Worm (Caenorhabditis elegans) whole organism, young adult: Measurements from ENCODE around the gene cosa-1.
"Not testable (repeated sequence)": the region's sequence is repeated elsewhere in the genome, so short reads cannot be mapped to it uniquely, and the experiment has no call there.

Source experiments
- B0261.1 ChIP-seq: sonication (generic microtip); optimal IDR thresholded peaks from 2 replicates; lab custom pipeline; 2016; ENCODE audit warnings: mild to moderate bottlenecking, missing genetic modification characterization, moderate library complexity, missing compliant biosample characterization
- D2030.7 ChIP-seq: fragments of 200-800 bp; sonication (Bioruptor generic); IDR thresholded peaks from 2 replicates; pipeline ENCODE4 v1.3.6; 2022; ENCODE audit warnings: missing genetic modification reagents, missing genetic modification characterization, missing compliant biosample characterization
- F23B12.7 ChIP-seq: sonication (generic microtip); optimal IDR thresholded peaks from 2 replicates; lab custom pipeline; 2017; ENCODE audit warnings: missing genetic modification characterization, mild to moderate bottlenecking, missing compliant biosample characterization, antibody characterized with exemption, moderate library complexity; ENCODE audit not compliant: insufficient read depth
- F33H1.4 ChIP-seq: fragments of 200-800 bp; sonication (Bioruptor generic); IDR thresholded peaks from 2 replicates; pipeline ENCODE4 v1.3.6; 2022; ENCODE audit warnings: missing genetic modification reagents, missing genetic modification characterization, missing compliant biosample characterization
- Y53G8AR.9 ChIP-seq: fragments of 200-800 bp; sonication (Bioruptor generic); conservative IDR thresholded peaks from 2 replicates; pipeline ENCODE4 v1.3.6; 2022; ENCODE audit warnings: missing genetic modification reagents, missing genetic modification characterization, missing compliant biosample characterization
- Y79H2A.3 ChIP-seq: fragments of 200-800 bp; sonication (Bioruptor generic); conservative IDR thresholded peaks from 2 replicates; pipeline ENCODE4 v1.3.6; 2022; ENCODE audit warnings: missing genetic modification reagents, missing genetic modification characterization, missing compliant biosample characterization
- ZK185.1 ChIP-seq: sonication (generic microtip); optimal IDR thresholded peaks from 2 replicates; lab custom pipeline; 2016; ENCODE audit warnings: mild to moderate bottlenecking, missing genetic modification characterization, missing compliant biosample characterization; ENCODE audit not compliant: poor library complexity, severe bottlenecking
- atf-7 ChIP-seq: sonication (generic microtip); optimal IDR thresholded peaks from 2 replicates; lab custom pipeline; 2017; ENCODE audit warnings: mild to moderate bottlenecking, missing genetic modification characterization, missing compliant biosample characterization
- attf-3 ChIP-seq: fragments of 200-800 bp; sonication (Bioruptor generic); conservative IDR thresholded peaks from 2 replicates; pipeline ENCODE4 v1.3.6; 2022; ENCODE audit warnings: missing genetic modification reagents, missing genetic modification characterization, missing compliant biosample characterization
- bed-1 ChIP-seq: fragments of 200-800 bp; sonication (Bioruptor generic); IDR thresholded peaks from 2 replicates; pipeline ENCODE4 v1.3.6; 2022; ENCODE audit warnings: missing genetic modification reagents, missing genetic modification characterization, missing compliant biosample characterization
- bed-2 ChIP-seq: fragments of 200-800 bp; sonication (Bioruptor generic); IDR thresholded peaks from 2 replicates; pipeline ENCODE4 v1.3.6; 2022; ENCODE audit warnings: missing genetic modification reagents, missing genetic modification characterization, missing compliant biosample characterization
- cebp-1 ChIP-seq, 2 experiments: fragments of 200-800 bp in 1 of 2; sonication (Bioruptor generic) in 1 of 2; sonication (generic microtip) in 1 of 2; IDR thresholded peaks in 1 of 2; optimal IDR thresholded peaks in 1 of 2; 2 replicates each; pipeline versions ENCODE4 v1.3.6 to Lab custom; 2017 to 2022; ENCODE audit warnings: missing compliant biosample characterization in 2 of 2, missing genetic modification characterization in 2 of 2, mild to moderate bottlenecking in 1 of 2, missing genetic modification reagents in 1 of 2, moderate library complexity in 1 of 2
- ceh-58 ChIP-seq: fragments of 200-800 bp; sonication (Bioruptor generic); IDR thresholded peaks from 2 replicates; pipeline ENCODE4 v1.3.6; 2022; ENCODE audit warnings: missing genetic modification characterization, missing compliant biosample characterization
- ceh-79 ChIP-seq: sonication (generic microtip); optimal IDR thresholded peaks from 2 replicates; lab custom pipeline; 2017; ENCODE audit warnings: mild to moderate bottlenecking, missing genetic modification characterization, missing compliant biosample characterization
- ceh-91 ChIP-seq: fragments of 200-800 bp; sonication (Bioruptor generic); IDR thresholded peaks from 2 replicates; pipeline ENCODE4 v1.3.6; 2022; ENCODE audit warnings: missing genetic modification reagents, missing genetic modification characterization, missing compliant biosample characterization
- ets-4 ChIP-seq: fragments of 200-800 bp; sonication (Bioruptor generic); optimal IDR thresholded peaks from 2 replicates; lab custom pipeline; 2018; ENCODE audit warnings: mild to moderate bottlenecking, missing genetic modification characterization, missing compliant biosample characterization
- gei-17 ChIP-seq: fragments of 200-800 bp; sonication (Bioruptor generic); optimal IDR thresholded peaks from 2 replicates; lab custom pipeline; 2018; ENCODE audit warnings: mild to moderate bottlenecking, missing genetic modification characterization, missing compliant biosample characterization
- hlh-12 ChIP-seq: sonication (generic microtip); optimal IDR thresholded peaks from 2 replicates; lab custom pipeline; 2016; ENCODE audit warnings: missing genetic modification characterization, missing compliant biosample characterization
- hmg-20 ChIP-seq: fragments of 200-800 bp; sonication (Bioruptor generic); IDR thresholded peaks from 2 replicates; pipeline ENCODE4 v1.3.6; 2022; ENCODE audit warnings: missing genetic modification reagents, missing genetic modification characterization, missing compliant biosample characterization
- hrde-1 ChIP-seq: sonication (generic microtip); optimal IDR thresholded peaks from 2 replicates; lab custom pipeline; 2016; ENCODE audit warnings: missing genetic modification characterization, mild to moderate bottlenecking, missing compliant biosample characterization, moderate library complexity, missing genotype, missing genetic modification reagents, borderline replicate concordance
- let-526 ChIP-seq: fragments of 200-800 bp; sonication (Bioruptor generic); IDR thresholded peaks from 2 replicates; pipeline ENCODE4 v1.3.6; 2022; ENCODE audit warnings: missing genetic modification reagents, missing genetic modification characterization, missing compliant biosample characterization
- lin-26 ChIP-seq: fragments of 200-800 bp; sonication (Bioruptor generic); IDR thresholded peaks from 2 replicates; pipeline ENCODE4 v1.3.6; 2022; ENCODE audit warnings: missing genetic modification reagents, missing genetic modification characterization, missing compliant biosample characterization
- lsy-27 ChIP-seq: sonication (generic microtip); optimal IDR thresholded peaks from 2 replicates; lab custom pipeline; 2017; ENCODE audit warnings: missing genetic modification characterization, mild to moderate bottlenecking, missing compliant biosample characterization, antibody characterized with exemption, missing genotype, borderline replicate concordance; ENCODE audit not compliant: insufficient read depth
- madf-6 ChIP-seq: fragments of 200-800 bp; sonication (Bioruptor generic); IDR thresholded peaks from 2 replicates; pipeline ENCODE4 v1.3.6; 2022; ENCODE audit warnings: missing genetic modification reagents, missing genetic modification characterization, missing compliant biosample characterization
- mel-28 ChIP-seq: sonication (generic microtip); optimal IDR thresholded peaks from 2 replicates; lab custom pipeline; 2016; ENCODE audit warnings: borderline replicate concordance, mild to moderate bottlenecking, missing genetic modification characterization, missing compliant biosample characterization
- mes-4 ChIP-seq: sonication (generic microtip); optimal IDR thresholded peaks from 2 replicates; lab custom pipeline; 2016; ENCODE audit warnings: missing genotype, missing genetic modification characterization, missing compliant biosample characterization
- nhr-120 ChIP-seq: fragments of 200-800 bp; sonication (Bioruptor generic); IDR thresholded peaks from 2 replicates; pipeline ENCODE4 v1.3.6; 2022; ENCODE audit warnings: missing genetic modification characterization, missing compliant biosample characterization
- nhr-179 ChIP-seq: sonication (generic microtip); optimal IDR thresholded peaks from 2 replicates; lab custom pipeline; 2016; ENCODE audit warnings: mild to moderate bottlenecking, missing genetic modification characterization, missing compliant biosample characterization
- pha-4 ChIP-seq: fragments of 150-350 bp; sonication (generic microtip); optimal IDR thresholded peaks from 2 replicates; lab custom pipeline; 2014; ENCODE audit warnings: missing biosample characterization, missing genetic modification reagents, missing genetic modification characterization
- repo-1 ChIP-seq: sonication (generic microtip); optimal IDR thresholded peaks from 2 replicates; lab custom pipeline; 2017; ENCODE audit warnings: mild to moderate bottlenecking, missing genetic modification characterization, missing compliant biosample characterization
- rpc-1 ChIP-seq, 2 experiments: fragments of 150-350 bp in 1 of 2; sonication (generic microtip) in 1 of 2; optimal IDR thresholded peaks; 2 replicates each; lab custom pipeline; 2014 to 2018; ENCODE audit warnings: missing biosample characterization in 1 of 2, missing genetic modification characterization in 1 of 2, missing genetic modification reagents in 1 of 2, missing genotype in 1 of 2
- snpc-1.3 ChIP-seq: sonication (generic microtip); optimal IDR thresholded peaks from 2 replicates; lab custom pipeline; 2017; ENCODE audit warnings: missing genetic modification characterization, mild to moderate bottlenecking, missing compliant biosample characterization, antibody characterized with exemption, moderate library complexity, missing genotype, missing genetic modification reagents; ENCODE audit not compliant: insufficient read depth
- snpc-3.4 ChIP-seq: sonication (generic microtip); optimal IDR thresholded peaks from 2 replicates; lab custom pipeline; 2017; ENCODE audit warnings: missing genetic modification characterization, mild to moderate bottlenecking, missing compliant biosample characterization, antibody characterized with exemption, moderate library complexity, missing genotype, missing genetic modification reagents
- tbp1 ChIP-seq: fragments of 200-800 bp; sonication (Bioruptor generic); optimal IDR thresholded peaks from 2 replicates; lab custom pipeline; 2018; ENCODE audit warnings: mild to moderate bottlenecking, missing genetic modification characterization, missing compliant biosample characterization
- unc-130 ChIP-seq: sonication (generic microtip); optimal IDR thresholded peaks from 2 replicates; lab custom pipeline; 2016; ENCODE audit warnings: missing genetic modification reagents, missing genetic modification characterization, missing compliant biosample characterization
- xnd-1 ChIP-seq: sonication (generic microtip); optimal IDR thresholded peaks from 2 replicates; lab custom pipeline; 2016; ENCODE audit warnings: missing genotype, missing genetic modification reagents, missing genetic modification characterization, missing compliant biosample characterization
- zim-3 ChIP-seq: sonication (generic microtip); optimal IDR thresholded peaks from 2 replicates; lab custom pipeline; 2017; ENCODE audit warnings: mild to moderate bottlenecking, missing genetic modification characterization, moderate library complexity, missing compliant biosample characterization
- ztf-25 ChIP-seq: fragments of 200-800 bp; sonication (Bioruptor generic); IDR thresholded peaks from 2 replicates; pipeline ENCODE4 v1.3.6; 2022; ENCODE audit warnings: missing genetic modification reagents, missing genetic modification characterization, missing compliant biosample characterization
- ztf-26 ChIP-seq: sonication (generic microtip); optimal IDR thresholded peaks from 2 replicates; lab custom pipeline; 2017; ENCODE audit warnings: missing genetic modification characterization, missing compliant biosample characterization
- ztf-28 ChIP-seq: fragments of 200-800 bp; sonication (Bioruptor generic); IDR thresholded peaks from 2 replicates; pipeline ENCODE4 v1.3.6; 2022; ENCODE audit warnings: missing genetic modification reagents, missing genetic modification characterization, missing compliant biosample characterization
- ztf-6 ChIP-seq: fragments of 200-800 bp; sonication (Bioruptor generic); IDR thresholded peaks from 2 replicates; pipeline ENCODE4 v1.3.6; 2022; ENCODE audit warnings: missing genetic modification reagents, missing genetic modification characterization, missing compliant biosample characterization

cosa-1 gene

ce11 chrIII:2699363-2699762, 26.6 kb upstream of the cosa-1 start, which contains the start of gene cox-6B:
Gene cox-6B (plus strand): TSS chrIII:2699663.
- TF ChIP-seq bed-2 (GFP tag; lab: Robert Waterston, UW); ZK185.1 (tag; lab: Kevin White, UChicago); Y79H2A.3 (GFP tag; lab: Robert Waterston, UW): not testable (repeated sequence)

- TF ChIP-seq snpc-3.4 (tag; lab: Kevin White, UChicago) = no peak
- TF ChIP-seq, all 124 proteins: peak for 0
Measured at ce11 chrIII:2700637-2701036, 25.3 kb upstream of the cosa-1 start, which contains the start of gene set-27. Gene set-27 (plus strand): TSS chrIII:2700937.

DNA sequence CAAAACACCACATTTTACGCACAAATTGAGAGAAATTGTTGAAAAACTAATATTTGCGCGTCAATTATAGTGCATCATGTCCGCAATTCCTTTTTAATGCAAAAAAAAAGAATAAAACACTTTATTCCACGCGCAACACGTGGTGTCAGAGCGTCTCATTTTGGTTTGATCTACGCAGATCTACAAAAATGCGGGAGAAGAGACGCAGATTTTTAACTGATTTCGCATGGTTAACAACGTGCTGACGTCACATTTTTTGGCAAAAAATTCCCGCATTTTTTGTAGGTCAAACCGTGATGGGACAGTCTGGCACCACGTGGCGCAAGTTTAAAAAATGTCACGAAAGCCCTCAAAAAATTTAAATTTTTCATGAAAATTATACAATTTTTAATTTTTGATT, 15.7 kb upstream of the cosa-1 start:
- TF ChIP-seq madf-6 (GFP tag; lab: Robert Waterston, UW) (peak; percentile 58), bed-1 (GFP tag; lab: Robert Waterston, UW) (no peak)

DNA sequence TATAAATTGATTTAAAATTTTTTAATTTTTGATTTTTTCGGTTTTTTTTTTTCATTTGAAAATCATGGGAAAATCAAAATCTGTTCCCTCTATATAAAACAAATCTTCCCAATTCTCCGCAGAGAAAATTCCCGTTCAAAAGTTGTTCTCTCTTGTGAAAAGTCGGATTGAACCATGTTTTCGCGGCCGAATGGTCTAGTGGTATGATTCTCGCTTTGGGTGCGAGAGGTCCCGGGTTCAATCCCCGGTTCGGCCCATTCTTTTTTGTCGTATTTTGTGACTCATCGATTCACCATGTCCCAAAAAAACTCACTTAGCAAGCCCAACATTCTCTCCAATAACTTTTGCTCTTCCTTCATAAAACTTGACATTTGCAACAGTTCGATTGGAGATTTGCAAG, 14.4 kb upstream of the cosa-1 start:
- TF ChIP-seq ztf-26 (tag; lab: Kevin White, UChicago) (no peak), Y53G8AR.9 (GFP tag; lab: Robert Waterston, UW) (no peak), gei-17 (GFP tag; lab: Kevin White, UChicago) (no peak), zim-3 (tag; lab: Kevin White, UChicago) (no peak), xnd-1 (tag; lab: Kevin White, UChicago) (no peak), unc-130 (GFP tag; lab: Kevin White, UChicago) (no peak), ztf-25 (GFP tag; lab: Robert Waterston, UW) (0 out of 2 replicates have a peak, but pooled peaks have one; percentile 64), lin-26 (GFP tag; lab: Robert Waterston, UW) (no peak; the same call in 1 of the 2 replicates), nhr-120 (GFP tag; lab: Robert Waterston, UW) (no peak), mes-4 (tag; lab: Kevin White, UChicago) (no peak), ets-4 (GFP tag; lab: Kevin White, UChicago) (no peak), ztf-28 (GFP tag; lab: Robert Waterston, UW) (no peak), nhr-179 (no peak), snpc-1.3 (tag; lab: Kevin White, UChicago) (peak; percentile 52), tbp1 (GFP tag; lab: Kevin White, UChicago) (peak; percentile 88), F23B12.7 (no peak), hlh-12 (tag; lab: Kevin White, UChicago) (no peak), attf-3 (GFP tag; lab: Robert Waterston, UW) (no peak), F33H1.4 (GFP tag; lab: Robert Waterston, UW) (peak; percentile 30; the same call in 1 of the 2 replicates), hmg-20 (no peak), atf-7 (tag; lab: Kevin White, UChicago) (no peak), D2030.7 (GFP tag; lab: Robert Waterston, UW) (peak; percentile 48), cebp-1 (GFP tag; IDR thresholded peaks at IDR 0.05; lab: Robert Waterston, UW) (no peak), cebp-1 (tag; optimal IDR thresholded peaks at IDR 0.05; lab: Kevin White, UChicago) (no peak), rpc-1 (optimal IDR thresholded peaks at IDR 0.05; lab: Kevin White, UChicago) (peak; percentile 64), rpc-1 (tag; optimal IDR thresholded peaks at IDR 0.05; lab: Kevin White, UChicago) (peak; percentile 85), ceh-91 (GFP tag; lab: Robert Waterston, UW) (no peak), ZK185.1 (tag; lab: Kevin White, UChicago) (no peak), lsy-27 (tag; lab: Kevin White, UChicago) (no peak), ceh-58 (no peak), pha-4 (tag; lab: Kevin White, UChicago) (no peak), hrde-1 (tag; lab: Kevin White, UChicago) (no peak), ceh-79 (tag; lab: Kevin White, UChicago) (no peak), B0261.1 (tag; lab: Kevin White, UChicago) (peak; percentile 73), repo-1 (tag; lab: Kevin White, UChicago) (no peak), ztf-6 (no peak), mel-28 (no peak), let-526 (GFP tag; lab: Robert Waterston, UW) (no peak)
